Fruit fly (Drosophila melanogaster): ENCODE data around the gene Spase22-23.

Gene Spase22-23

dm6 chr3R:24272775-24273290, 43.0 kb upstream of the Spase22-23 start, which contains the start of gene Orct2 (continued):
- TF ChIP-seq CG31224 (GFP tag; IDR thresholded peaks at IDR 0.05) (no peak), ewg (GFP tag; optimal IDR thresholded peaks at IDR 0.05) (peak; percentile 84), gro (GFP tag; optimal IDR thresholded peaks at IDR 0.05) (peak; percentile 49), da (GFP tag; optimal IDR thresholded peaks at IDR 0.05) (no peak), pros (GFP tag; optimal IDR thresholded peaks at IDR 0.05) (peak; percentile 91), CG16779 (GFP tag; IDR thresholded peaks at IDR 0.05) (peak; percentile 60; the same call in 1 of the 2 replicates), CrebB (tag; optimal IDR thresholded peaks at IDR 0.05) (no peak), exex (tag; optimal IDR thresholded peaks at IDR 0.05) (peak; percentile 58), knrl (GFP tag; IDR thresholded peaks at IDR 0.05; ENCODE audit: partially characterized antibody) (0 out of 3 replicates have a peak, but pooled peaks have one; percentile 5), CG10321 (GFP tag; IDR thresholded peaks at IDR 0.05) (peak; percentile 94), stc (GFP tag; IDR thresholded peaks at IDR 0.05) (0 out of 2 replicates have a peak, but pooled peaks have one; percentile 34), CG10147 (GFP tag; optimal IDR thresholded peaks at IDR 0.05) (peak; percentile 1), hkb (optimal IDR thresholded peaks at IDR 0.05) (no peak), hkb (GFP tag; IDR thresholded peaks at IDR 0.05) (no peak), oc (tag; optimal IDR thresholded peaks at IDR 0.05) (no peak), Scr (GFP tag; IDR thresholded peaks at IDR 0.05; ENCODE audit: partially characterized antibody) (peak; percentile 29; the same call in 1 of the 2 replicates), CG18262 (tag; optimal IDR thresholded peaks at IDR 0.05) (no peak), Taf1 (GFP tag; IDR thresholded peaks at IDR 0.05) (no peak), Pdp1 (GFP tag; optimal IDR thresholded peaks at IDR 0.05) (peak in 1 of 2 experiments; percentile 9), CG15696 (tag; optimal IDR thresholded peaks at IDR 0.05) (peak; percentile 16), Myb (GFP tag; optimal IDR thresholded peaks at IDR 0.05) (no peak), nerfin-2 (GFP tag; IDR thresholded peaks at IDR 0.05; ENCODE audit: partially characterized antibody) (no peak), Deaf1 (tag; optimal IDR thresholded peaks at IDR 0.05) (peak; percentile 95), CG18011 (GFP tag; optimal IDR thresholded peaks at IDR 0.05) (no peak), dmrt99B (tag; optimal IDR thresholded peaks at IDR 0.05) (peak; percentile 14), lab (GFP tag; optimal IDR thresholded peaks at IDR 0.05) (peak; percentile 68), CG34422 (GFP tag; IDR thresholded peaks at IDR 0.05) (peak; percentile 77; the same call in 1 of the 3 replicates), gsb (GFP tag; IDR thresholded peaks at IDR 0.05) (no peak), Adf1 (GFP tag; IDR thresholded peaks at IDR 0.05) (peak; percentile 26; the same call in 1 of the 2 replicates), CG9932 (GFP tag; IDR thresholded peaks at IDR 0.05) (no peak), odd (GFP tag; optimal IDR thresholded peaks at IDR 0.05) (peak; percentile 57), CG11398 (GFP tag; optimal IDR thresholded peaks at IDR 0.05) (no peak), E2f1 (GFP tag; IDR thresholded peaks at IDR 0.05) (no peak), repo (GFP tag; optimal IDR thresholded peaks at IDR 0.05) (peak; percentile 6), scrt (GFP tag; optimal IDR thresholded peaks at IDR 0.05) (peak; percentile 93), CG4328 (GFP tag; optimal IDR thresholded peaks at IDR 0.05) (peak; percentile 39), pb (GFP tag; optimal IDR thresholded peaks at IDR 0.05) (peak; percentile 26), Nf-YA (GFP tag; IDR thresholded peaks at IDR 0.05) (no peak), CG2199 (GFP tag; IDR thresholded peaks at IDR 0.05) (0 out of 3 replicates have a peak, but pooled peaks have one; percentile 37), ac (GFP tag; optimal IDR thresholded peaks at IDR 0.05) (no peak), Meics (GFP tag; optimal IDR thresholded peaks at IDR 0.05) (peak; percentile 17), caup (GFP tag; optimal IDR thresholded peaks at IDR 0.05; ENCODE audit: severe bottlenecking) (peak; percentile 39), CG13287 (GFP tag; IDR thresholded peaks at IDR 0.05; ENCODE audit: partially characterized antibody) (peak; percentile 47; the same call in 1 of the 2 replicates), pzg (GFP tag; optimal IDR thresholded peaks at IDR 0.05) (peak; percentile 9), MESR4 (GFP tag; optimal IDR thresholded peaks at IDR 0.05) (no peak), seq (GFP tag; IDR thresholded peaks at IDR 0.05) (peak; percentile 6; the same call in 1 of the 2 replicates), E2f2 (GFP tag; IDR thresholded peaks at IDR 0.05) (peak; percentile 11; the same call in 1 of the 2 replicates), CG10543 (GFP tag; optimal IDR thresholded peaks at IDR 0.05) (peak; percentile 88), CG12071 (GFP tag; optimal IDR thresholded peaks at IDR 0.05) (peak; percentile 17)
